Worm (Caenorhabditis elegans) whole organism, L1 larva: ENCODE data around the gene acbp-4.

Experiments
- C04F5.9 ChIP-seq: sonication (generic microtip); optimal IDR thresholded peaks from 2 replicates; lab custom pipeline; 2016; ENCODE audit warnings: missing genetic modification characterization, missing compliant biosample characterization
- C16A3.4 ChIP-seq: fragments of 150-350 bp; optimal IDR thresholded peaks from 2 replicates; lab custom pipeline; 2014; ENCODE audit warnings: missing biosample characterization, missing genetic modification characterization
- C34B4.2 ChIP-seq: sonication (generic microtip); optimal IDR thresholded peaks from 2 replicates; lab custom pipeline; 2017; ENCODE audit warnings: mild to moderate bottlenecking, missing genetic modification characterization, missing compliant biosample characterization
- F16B12.6 ChIP-seq: fragments of 150-350 bp; optimal IDR thresholded peaks from 2 replicates; lab custom pipeline; 2014; ENCODE audit warnings: missing biosample characterization, missing genetic modification characterization
- Y116A8C.19 ChIP-seq: sonication (generic microtip); optimal IDR thresholded peaks from 2 replicates; lab custom pipeline; 2016; ENCODE audit warnings: missing compliant biosample characterization, missing genetic modification characterization, borderline replicate concordance
- aly-2 ChIP-seq: fragments of 150-350 bp; optimal IDR thresholded peaks from 2 replicates; lab custom pipeline; 2014; ENCODE audit warnings: missing biosample characterization, missing genetic modification characterization
- ama-1 ChIP-seq: fragments of 150-350 bp; optimal IDR thresholded peaks from 2 replicates; lab custom pipeline; 2014
- ceh-63 ChIP-seq: fragments of 200-800 bp; sonication (Bioruptor generic); optimal IDR thresholded peaks from 2 replicates; lab custom pipeline; 2018; ENCODE audit warnings: mild to moderate bottlenecking, missing genetic modification characterization, missing compliant biosample characterization
- ceh-8 ChIP-seq: fragments of 200-800 bp; sonication (Bioruptor generic); optimal IDR thresholded peaks from 2 replicates; lab custom pipeline; 2018; ENCODE audit warnings: mild to moderate bottlenecking, missing genetic modification characterization, moderate library complexity, missing compliant biosample characterization
- ceh-82 ChIP-seq, 3 experiments: fragments of 150-350 bp in 1 of 3; sonication (generic microtip) in 2 of 3; optimal IDR thresholded peaks; 2 replicates each; lab custom pipeline; 2014 to 2017; ENCODE audit warnings: missing biosample characterization in 3 of 3, missing genetic modification characterization in 3 of 3
- ceh-88 ChIP-seq: fragments of 200-800 bp; sonication (Bioruptor generic); IDR thresholded peaks from 2 replicates; pipeline ENCODE4 v1.3.6; 2022; ENCODE audit warnings: missing genetic modification characterization, missing compliant biosample characterization
- ceh-90 ChIP-seq: sonication (generic microtip); optimal IDR thresholded peaks from 2 replicates; lab custom pipeline; 2016; ENCODE audit warnings: missing genetic modification characterization, missing compliant biosample characterization
- ces-1 ChIP-seq: fragments of 150-350 bp; optimal IDR thresholded peaks from 2 replicates; lab custom pipeline; 2014; ENCODE audit warnings: missing biosample characterization, missing genetic modification reagents, missing genetic modification characterization
- dpl-1 ChIP-seq, 3 experiments: fragments of 150-350 bp in 2 of 3; sonication (generic microtip) in 1 of 3; optimal IDR thresholded peaks; 2 replicates each; lab custom pipeline; 2014 to 2017; ENCODE audit warnings: missing biosample characterization in 3 of 3, missing genetic modification characterization in 3 of 3, missing genetic modification reagents in 3 of 3
- efl-1 ChIP-seq, 4 experiments: fragments of 150-350 bp; optimal IDR thresholded peaks in 3 of 4; peaks in 1 of 4; 1 replicate in 1 of 4; 2 replicates in 3 of 4; lab custom pipeline; 2014; ENCODE audit warnings: missing biosample characterization in 2 of 4, missing genetic modification characterization in 2 of 4, missing genetic modification reagents in 2 of 4
- efl-3 ChIP-seq: fragments of 200-800 bp; sonication (Bioruptor generic); optimal IDR thresholded peaks from 2 replicates; lab custom pipeline; 2018; ENCODE audit warnings: mild to moderate bottlenecking, missing genetic modification characterization, missing compliant biosample characterization
- egl-13 ChIP-seq: sonication (generic microtip); optimal IDR thresholded peaks from 2 replicates; lab custom pipeline; 2016; ENCODE audit warnings: missing genotype, missing genetic modification reagents, missing genetic modification characterization, missing compliant biosample characterization
- elt-2 ChIP-seq: sonication (generic microtip); optimal IDR thresholded peaks from 2 replicates; lab custom pipeline; 2016; ENCODE audit warnings: missing genetic modification characterization, mild to moderate bottlenecking, inconsistent platforms, missing compliant biosample characterization, missing genetic modification reagents
- ets-5 ChIP-seq: fragments of 200-800 bp; sonication (Bioruptor generic); IDR thresholded peaks from 2 replicates; pipeline ENCODE4 v1.3.6; 2022; ENCODE audit warnings: missing genetic modification characterization, missing compliant biosample characterization
- fkh-4 ChIP-seq: sonication (generic microtip); optimal IDR thresholded peaks from 2 replicates; lab custom pipeline; 2016; ENCODE audit warnings: missing compliant biosample characterization, missing genetic modification characterization, borderline replicate concordance
- fkh-8 ChIP-seq: sonication (generic microtip); optimal IDR thresholded peaks from 2 replicates; lab custom pipeline; 2016; ENCODE audit warnings: mild to moderate bottlenecking, missing genetic modification characterization, missing compliant biosample characterization
- hpl-2 ChIP-seq: fragments of 150-350 bp; optimal IDR thresholded peaks from 2 replicates; lab custom pipeline; 2014; ENCODE audit warnings: missing biosample characterization, missing genetic modification reagents, missing genetic modification characterization
- irx-1 ChIP-seq: sonication (generic microtip); optimal IDR thresholded peaks from 2 replicates; lab custom pipeline; 2016; ENCODE audit warnings: missing genetic modification characterization, missing compliant biosample characterization
- isw-1 ChIP-seq: fragments of 200-800 bp; sonication (Bioruptor generic); IDR thresholded peaks from 2 replicates; pipeline ENCODE4 v1.3.6; 2022; ENCODE audit warnings: missing genetic modification characterization, missing compliant biosample characterization
- lin-14 ChIP-seq: fragments of 200-800 bp; sonication (Bioruptor generic); optimal IDR thresholded peaks from 2 replicates; lab custom pipeline; 2018; ENCODE audit warnings: mild to moderate bottlenecking, missing genetic modification characterization, moderate library complexity, missing compliant biosample characterization
- lin-15B ChIP-seq: fragments of 150-350 bp; sonication (generic microtip); optimal IDR thresholded peaks from 3 replicates; lab custom pipeline; 2014; ENCODE audit warnings: missing biosample characterization, missing genetic modification characterization
- lin-39 ChIP-seq: fragments of 150-350 bp; optimal IDR thresholded peaks from 2 replicates; lab custom pipeline; 2014; ENCODE audit warnings: missing biosample characterization, missing genetic modification reagents, missing genetic modification characterization
- lir-3 ChIP-seq: sonication (generic microtip); optimal IDR thresholded peaks from 2 replicates; lab custom pipeline; 2016; ENCODE audit warnings: mild to moderate bottlenecking, missing genetic modification characterization, moderate library complexity, missing compliant biosample characterization; ENCODE audit not compliant: poor library complexity
- lsy-2 ChIP-seq, 2 experiments: fragments of 150-350 bp; optimal IDR thresholded peaks; 2 replicates each; lab custom pipeline; 2014; ENCODE audit warnings: missing biosample characterization in 2 of 2, missing genetic modification characterization in 2 of 2
- mab-9 ChIP-seq: fragments of 200-800 bp; sonication (Bioruptor generic); IDR thresholded peaks from 2 replicates; pipeline ENCODE4 v1.3.6; 2022; ENCODE audit warnings: missing genetic modification reagents, missing genetic modification characterization, missing compliant biosample characterization
- mdl-1 ChIP-seq, 2 experiments: fragments of 150-350 bp; optimal IDR thresholded peaks; 2 replicates each; lab custom pipeline; 2014 to 2017; ENCODE audit warnings: missing biosample characterization in 2 of 2, missing genetic modification characterization in 2 of 2, inconsistent platforms in 1 of 2
- mef-2 ChIP-seq: fragments of 150-350 bp; optimal IDR thresholded peaks from 2 replicates; lab custom pipeline; 2014; ENCODE audit warnings: missing biosample characterization, missing genetic modification characterization
- nhr-11 ChIP-seq: fragments of 150-350 bp; optimal IDR thresholded peaks from 2 replicates; lab custom pipeline; 2014; ENCODE audit warnings: missing biosample characterization, missing genetic modification characterization
- nhr-19 ChIP-seq: fragments of 200-800 bp; sonication (Bioruptor generic); conservative IDR thresholded peaks from 2 replicates; pipeline ENCODE4 v1.3.6; 2022; ENCODE audit warnings: missing genetic modification characterization, missing compliant biosample characterization
- nhr-237 ChIP-seq: fragments of 150-350 bp; optimal IDR thresholded peaks from 2 replicates; lab custom pipeline; 2014; ENCODE audit warnings: missing biosample characterization, missing genetic modification characterization
- nhr-71 ChIP-seq: sonication (generic microtip); optimal IDR thresholded peaks from 2 replicates; lab custom pipeline; 2016; ENCODE audit warnings: mild to moderate bottlenecking, missing genetic modification characterization, moderate library complexity, missing compliant biosample characterization
- nhr-76 ChIP-seq: sonication (generic microtip); optimal IDR thresholded peaks from 2 replicates; lab custom pipeline; 2017; ENCODE audit warnings: missing biosample characterization, missing genetic modification characterization
- nhr-90 ChIP-seq: sonication (generic microtip); optimal IDR thresholded peaks from 2 replicates; lab custom pipeline; 2016; ENCODE audit warnings: mild to moderate bottlenecking, missing genetic modification characterization, missing compliant biosample characterization; ENCODE audit not compliant: poor library complexity
- pqm-1 ChIP-seq: sonication (generic microtip); optimal IDR thresholded peaks from 3 replicates; lab custom pipeline; 2017; ENCODE audit warnings: missing biosample characterization, missing genetic modification characterization
- snpc-4 ChIP-seq: fragments of 150-350 bp; optimal IDR thresholded peaks from 2 replicates; lab custom pipeline; 2014; ENCODE audit warnings: missing biosample characterization, missing genetic modification characterization
- sox-4 ChIP-seq: sonication (generic microtip); optimal IDR thresholded peaks from 2 replicates; lab custom pipeline; 2016; ENCODE audit warnings: missing genetic modification characterization, missing compliant biosample characterization
- sptf-1 ChIP-seq: fragments of 150-350 bp; optimal IDR thresholded peaks from 2 replicates; lab custom pipeline; 2014; ENCODE audit warnings: missing biosample characterization, missing genetic modification characterization
- sup-37 ChIP-seq: fragments of 200-800 bp; sonication (Bioruptor generic); optimal IDR thresholded peaks from 2 replicates; lab custom pipeline; 2018; ENCODE audit warnings: mild to moderate bottlenecking, missing genetic modification characterization, missing compliant biosample characterization
- swsn-7 ChIP-seq: sonication (generic microtip); optimal IDR thresholded peaks from 2 replicates; lab custom pipeline; 2016; ENCODE audit warnings: missing genetic modification characterization, missing compliant biosample characterization
- tbx-2 ChIP-seq: sonication (generic microtip); optimal IDR thresholded peaks from 2 replicates; lab custom pipeline; 2016; ENCODE audit warnings: missing genetic modification characterization, missing compliant biosample characterization
- unc-130 ChIP-seq: fragments of 150-350 bp; optimal IDR thresholded peaks from 2 replicates; lab custom pipeline; 2017; ENCODE audit warnings: missing biosample characterization, missing genetic modification characterization, inconsistent platforms
- unc-62 ChIP-seq: fragments of 150-350 bp; optimal IDR thresholded peaks from 2 replicates; lab custom pipeline; 2014; ENCODE audit warnings: missing biosample characterization, missing genetic modification reagents, missing genetic modification characterization
- unc-86 ChIP-seq: sonication (generic microtip); optimal IDR thresholded peaks from 2 replicates; lab custom pipeline; 2016; ENCODE audit warnings: missing genetic modification characterization, missing compliant biosample characterization
- unc-98 ChIP-seq: fragments of 200-800 bp; sonication (Bioruptor generic); IDR thresholded peaks from 2 replicates; pipeline ENCODE4 v1.3.6; 2022; ENCODE audit warnings: missing genetic modification characterization, missing compliant biosample characterization
- xbp-1 ChIP-seq: sonication (generic microtip); optimal IDR thresholded peaks from 2 replicates; lab custom pipeline; 2016; ENCODE audit warnings: missing genetic modification characterization, missing compliant biosample characterization
- zip-4 ChIP-seq: fragments of 200-800 bp; sonication (Bioruptor generic); optimal IDR thresholded peaks from 2 replicates; lab custom pipeline; 2018; ENCODE audit warnings: mild to moderate bottlenecking, missing genetic modification characterization, moderate library complexity, missing compliant biosample characterization
- ztf-11 ChIP-seq, 2 experiments: sonication (generic microtip); optimal IDR thresholded peaks; 2 replicates each; lab custom pipeline; 2016 to 2017; ENCODE audit warnings: missing genetic modification characterization in 2 of 2, missing biosample characterization in 1 of 2, missing compliant biosample characterization in 1 of 2

The acbp-4 gene

DNA sequence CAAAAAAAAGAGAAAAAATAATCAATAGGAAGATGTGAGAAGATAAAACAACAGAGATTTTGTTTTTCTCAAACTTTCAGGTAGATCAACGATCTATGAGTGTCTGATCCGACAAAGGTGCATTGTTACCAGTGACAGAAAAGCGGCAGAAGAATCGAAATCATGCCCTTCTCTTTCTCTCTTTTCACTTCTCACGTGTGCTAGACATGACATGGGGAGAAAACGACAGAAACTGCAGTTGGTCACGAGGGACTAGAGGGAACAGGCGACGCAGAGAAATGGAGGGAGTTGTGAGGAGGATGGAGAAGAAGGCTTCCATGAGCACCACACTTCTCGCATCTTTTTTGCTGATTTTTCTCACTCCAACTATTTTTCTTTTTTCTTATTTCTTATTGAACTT lies 26.3 kb upstream of the acbp-4 start, which contains the start of gene F56C9.10 (continued):
- TF ChIP-seq nhr-76 (no peak), efl-1 (optimal IDR thresholded peaks at IDR 0.05; lab: Kevin White, UChicago) (peak; percentile 81 to 82), efl-1 (GFP tag; optimal IDR thresholded peaks at IDR 0.05 in 1 of 2; lab: Kevin White, UChicago) (peak; percentile 67 to 95), sup-37 (peak; percentile 38), unc-130 (peak; percentile 78), ets-5 (GFP tag; lab: Robert Waterston, UW) (no peak), nhr-71 (tag; lab: Kevin White, UChicago) (peak; percentile 97), ceh-63 (GFP tag; lab: Kevin White, UChicago) (no peak), C34B4.2 (tag; lab: Kevin White, UChicago) (no peak), nhr-11 (tag; lab: Kevin White, UChicago) (peak; percentile 80), lin-15B (tag; lab: Kevin White, UChicago) (peak; percentile 40), ceh-88 (GFP tag; lab: Robert Waterston, UW) (0 out of 2 replicates have a peak, but pooled peaks have one; percentile 42), xbp-1 (tag; lab: Kevin White, UChicago) (peak; percentile 75), nhr-90 (tag; lab: Kevin White, UChicago) (peak; percentile 81), C04F5.9 (tag; lab: Kevin White, UChicago) (peak; percentile 42), fkh-8 (tag; lab: Kevin White, UChicago) (peak; percentile 90), ceh-90 (tag; lab: Kevin White, UChicago) (no peak), ces-1 (GFP tag; lab: Kevin White, UChicago) (no peak), pqm-1 (tag; lab: Kevin White, UChicago) (no peak), zip-4 (no peak), aly-2 (tag; lab: Kevin White, UChicago) (peak; percentile 34), nhr-19 (GFP tag; lab: Robert Waterston, UW) (peak; percentile 86), mef-2 (tag; lab: Kevin White, UChicago) (peak; percentile 74), unc-98 (GFP tag; lab: Robert Waterston, UW) (peak; percentile 46), unc-86 (tag; lab: Kevin White, UChicago) (peak; percentile 65), elt-2 (no peak), ceh-8 (GFP tag; lab: Kevin White, UChicago) (no peak), sox-4 (peak; percentile 43), F16B12.6 (peak; percentile 33), C16A3.4 (tag; lab: Kevin White, UChicago) (peak; percentile 91), hpl-2 (GFP tag; lab: Kevin White, UChicago) (no peak), unc-62 (GFP tag; lab: Kevin White, UChicago) (no peak), dpl-1 (GFP tag; optimal IDR thresholded peaks at IDR 0.05; lab: Kevin White, UChicago) (peak; percentile 65 to 72 (median 69)), mdl-1 (tag; optimal IDR thresholded peaks at IDR 0.05; lab: Kevin White, UChicago) (peak; percentile 56 to 99), snpc-4 (tag; lab: Kevin White, UChicago) (peak; percentile 64), egl-13 (tag; lab: Kevin White, UChicago) (peak; percentile 51), lin-39 (tag; lab: Kevin White, UChicago) (peak; percentile 78), ama-1 (lab: Kevin White, UChicago) (peak; percentile 38), sptf-1 (tag; lab: Kevin White, UChicago) (no peak), mab-9 (GFP tag; lab: Robert Waterston, UW) (no peak), ceh-82 (tag; optimal IDR thresholded peaks at IDR 0.05; lab: Kevin White, UChicago) (peak; percentile 66 to 88 (median 70)), nhr-237 (no peak), tbx-2 (tag; lab: Kevin White, UChicago) (peak; percentile 85), ztf-11 (tag; optimal IDR thresholded peaks at IDR 0.05; lab: Kevin White, UChicago) (no peak), Y116A8C.19 (tag; lab: Kevin White, UChicago) (no peak), lsy-2 (tag; optimal IDR thresholded peaks at IDR 0.05; lab: Kevin White, UChicago) (peak; percentile 92 to 96), swsn-7 (tag; lab: Kevin White, UChicago) (peak; percentile 85), lir-3 (tag; lab: Kevin White, UChicago) (peak; percentile 59), lin-14 (GFP tag; lab: Kevin White, UChicago) (peak; percentile 97), isw-1 (GFP tag; lab: Robert Waterston, UW) (peak; percentile 58), irx-1 (tag; lab: Kevin White, UChicago) (peak; percentile 60), fkh-4 (tag; lab: Kevin White, UChicago) (no peak), efl-3 (no peak)
